Worm (Caenorhabditis elegans) whole organism, L4/young adult: Measurements from ENCODE around the gene odr-7.

Experiments used
- W03F9.2 ChIP-seq: fragments of 150-350 bp; optimal IDR thresholded peaks from 2 replicates; lab custom pipeline; 2014; ENCODE audit warnings: missing biosample characterization, missing genetic modification characterization
- him-1 ChIP-seq: sonication (generic microtip); optimal IDR thresholded peaks from 2 replicates; lab custom pipeline; 2016; ENCODE audit warnings: missing genotype, missing genetic modification reagents, missing genetic modification characterization, missing compliant biosample characterization

DNA sequence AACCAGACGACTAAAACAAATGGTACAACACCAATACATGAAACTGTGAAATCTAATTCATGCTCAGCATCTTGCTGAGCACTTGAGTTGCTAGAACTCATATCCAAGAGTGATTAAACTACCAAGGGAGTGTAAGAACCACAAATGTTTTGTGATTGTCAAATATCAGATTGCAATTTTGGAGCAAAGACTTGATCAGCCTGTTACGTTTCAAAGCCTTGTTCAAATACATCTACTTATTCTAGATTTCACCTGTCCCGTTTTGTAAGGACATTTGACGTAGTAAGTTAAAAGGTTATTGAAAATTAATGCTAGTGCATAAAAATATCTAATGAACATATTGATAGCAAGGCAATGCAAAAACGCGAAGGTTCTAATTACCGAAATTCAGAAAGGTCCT, 15.9 kb upstream of the odr-7 start, which contains the start of gene F45E6.1:
- TF ChIP-seq him-1 (tag; lab: Kevin White, UChicago) (no peak), W03F9.2 (tag; lab: Kevin White, UChicago) (no peak)
